Worm (Caenorhabditis elegans) whole organism, L4/young adult: ENCODE data around the gene rpl-35.

Source experiments
- W03F9.2 ChIP-seq: fragments of 150-350 bp; optimal IDR thresholded peaks from 2 replicates; lab custom pipeline; 2014; ENCODE audit warnings: missing biosample characterization, missing genetic modification characterization
- him-1 ChIP-seq: sonication (generic microtip); optimal IDR thresholded peaks from 2 replicates; lab custom pipeline; 2016; ENCODE audit warnings: missing genotype, missing genetic modification reagents, missing genetic modification characterization, missing compliant biosample characterization

- TF ChIP-seq him-1 (tag; lab: Kevin White, UChicago) (no peak), W03F9.2 (tag; lab: Kevin White, UChicago) (no peak)
Observed at ce11 chrIII:7892333-7892732, 37.4 kb downstream of the rpl-35 start.
